Fruit fly (Drosophila melanogaster): ENCODE data around the gene Fit1.

The Fit1 gene

DNA sequence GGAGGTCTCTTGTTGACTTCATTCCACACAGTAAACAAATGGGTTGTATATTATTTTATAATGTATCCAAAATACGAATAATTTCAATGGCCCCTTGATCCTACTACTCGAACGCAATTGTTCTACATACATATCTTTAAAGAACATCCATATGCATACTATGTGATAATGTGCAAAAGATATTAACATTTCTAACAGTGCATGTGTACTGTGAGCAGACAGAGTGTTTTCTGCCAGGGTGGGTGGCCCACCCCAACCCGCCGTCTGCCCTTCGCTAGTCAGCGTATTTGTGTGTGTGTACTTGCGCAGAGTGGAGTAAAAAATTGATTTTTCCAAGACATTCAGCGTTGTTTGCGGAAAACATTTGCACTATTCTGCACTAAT lies 32.4 kb upstream of the Fit1 start (continued):
- TF ChIP-seq gcm2 (GFP tag; optimal IDR thresholded peaks at IDR 0.05) (no peak), Dad (GFP tag; optimal IDR thresholded peaks at IDR 0.05) (no peak), Eip74EF (GFP tag; optimal IDR thresholded peaks at IDR 0.05) (no peak), caup (GFP tag; optimal IDR thresholded peaks at IDR 0.05; ENCODE audit: severe bottlenecking) (peak; percentile 62), phol (tag; optimal IDR thresholded peaks at IDR 0.05) (peak; percentile 31), CG10366 (GFP tag; IDR thresholded peaks at IDR 0.05) (peak; percentile 75), CG14014 (GFP tag; IDR thresholded peaks at IDR 0.05) (peak; percentile 71), HmgZ (tag; optimal IDR thresholded peaks at IDR 0.05) (peak; percentile 7), gem (tag; optimal IDR thresholded peaks at IDR 0.05) (peak; percentile 64), CG3726 (GFP tag; IDR thresholded peaks at IDR 0.05) (peak; percentile 64; the same call in 1 of the 3 replicates), corto (GFP tag; optimal IDR thresholded peaks at IDR 0.05) (peak; percentile 85), gfzf (GFP tag; optimal IDR thresholded peaks at IDR 0.05) (no peak), CG5245 (GFP tag; optimal IDR thresholded peaks at IDR 0.05) (peak; percentile 62), luna (GFP tag; optimal IDR thresholded peaks at IDR 0.05) (no peak), CG5953 (GFP tag; IDR thresholded peaks at IDR 0.05) (peak; percentile 72; the same call in 1 of the 2 replicates), Blimp-1 (GFP tag; optimal IDR thresholded peaks at IDR 0.05) (peak; percentile 56), gro (GFP tag; optimal IDR thresholded peaks at IDR 0.05) (no peak), Kr (GFP tag; optimal IDR thresholded peaks at IDR 0.05) (no peak), bbx (GFP tag; IDR thresholded peaks at IDR 0.05; ENCODE audit: partially characterized antibody) (no peak), CG4404 (GFP tag; IDR thresholded peaks at IDR 0.05) (peak; percentile 6; the same call in 1 of the 2 replicates), dm (GFP tag; optimal IDR thresholded peaks at IDR 0.05) (no peak), da (GFP tag; optimal IDR thresholded peaks at IDR 0.05) (no peak), Side (GFP tag; optimal IDR thresholded peaks at IDR 0.05) (peak; percentile 45), gsb-n (tag; optimal IDR thresholded peaks at IDR 0.05) (no peak), BEAF-32 (GFP tag; optimal IDR thresholded peaks at IDR 0.05) (no peak), chif (GFP tag; optimal IDR thresholded peaks at IDR 0.05) (peak in 1 of 2 experiments; percentile 2), Fer3 (tag; optimal IDR thresholded peaks at IDR 0.05) (peak; percentile 81), Bdp1 (GFP tag; optimal IDR thresholded peaks at IDR 0.05) (no peak), klu (GFP tag; IDR thresholded peaks at IDR 0.05) (peak; percentile 38; the same call in 1 of the 2 replicates), mld (GFP tag; IDR thresholded peaks at IDR 0.05; ENCODE audit: partially characterized antibody) (no peak), CG8290 (GFP tag; optimal IDR thresholded peaks at IDR 0.05) (no peak), CG8290 (tag; optimal IDR thresholded peaks at IDR 0.05) (peak in 1 of 2 experiments; percentile 95), sqz (GFP tag; optimal IDR thresholded peaks at IDR 0.05) (no peak), Optix (GFP tag; IDR thresholded peaks at IDR 0.05) (peak; percentile 13; the same call in 1 of the 3 replicates), CG2129 (GFP tag; IDR thresholded peaks at IDR 0.05; ENCODE audit: partially characterized antibody) (no peak), dan (GFP tag; IDR thresholded peaks at IDR 0.05) (no peak), Xbp1 (GFP tag; optimal IDR thresholded peaks at IDR 0.05) (peak; percentile 64), CG1024 (GFP tag; IDR thresholded peaks at IDR 0.05) (peak; percentile 56; the same call in 1 of the 2 replicates), CG32767 (GFP tag; IDR thresholded peaks at IDR 0.05) (peak; percentile 40), CG2202 (tag; optimal IDR thresholded peaks at IDR 0.05) (no peak), CG8388 (GFP tag; optimal IDR thresholded peaks at IDR 0.05) (peak; percentile 37), Nf-YC (tag; optimal IDR thresholded peaks at IDR 0.05) (no peak), Bgb (GFP tag; IDR thresholded peaks at IDR 0.05; ENCODE audit: partially characterized antibody) (no peak), CG7839 (tag; optimal IDR thresholded peaks at IDR 0.05) (no peak), Dref (GFP tag; IDR thresholded peaks at IDR 0.05) (no peak), CG6689 (GFP tag; IDR thresholded peaks at IDR 0.05) (peak; percentile 70), wdn (GFP tag; IDR thresholded peaks at IDR 0.05) (no peak), D19A (tag; optimal IDR thresholded peaks at IDR 0.05) (no peak), CG15073 (GFP tag; optimal IDR thresholded peaks at IDR 0.05) (no peak), CG6175 (GFP tag; IDR thresholded peaks at IDR 0.05) (no peak), B-H1 (GFP tag; IDR thresholded peaks at IDR 0.05) (peak; percentile 74)
